Fruit fly (Drosophila melanogaster) whole organism, adult: ENCODE measurements around the gene CG13135.

Experiments used
- CG7101 ChIP-seq: fragments of 200-800 bp; sonication (Bioruptor generic); optimal IDR thresholded peaks from 2 replicates; lab custom pipeline; 2018; ENCODE audit warnings: missing biosample characterization, mild to moderate bottlenecking, missing genetic modification characterization, moderate library complexity
- cnc ChIP-seq, 2 experiments: fragments of >200 bp; optimal IDR thresholded peaks; 2 replicates each; lab custom pipeline; 2017
- pad ChIP-seq: fragments of 200-800 bp; sonication (Bioruptor generic); optimal IDR thresholded peaks from 3 replicates; lab custom pipeline; 2017; ENCODE audit warnings: missing biosample characterization, missing genetic modification characterization, mild to moderate bottlenecking, moderate library complexity, missing genetic modification reagents

- TF ChIP-seq cnc (optimal IDR thresholded peaks at IDR 0.05; lab: Kevin White, UChicago), result no peak
- no peak for TF ChIP-seq pad (GFP tag; lab: Kevin White, UChicago)
- TF ChIP-seq CG7101, result no peak
Observed at dm6 chr2L:10146723-10147475, 24.3 kb upstream of the CG13135 start.
